Fruit fly (Drosophila melanogaster): ENCODE data around the gene Osi22.

DNA sequence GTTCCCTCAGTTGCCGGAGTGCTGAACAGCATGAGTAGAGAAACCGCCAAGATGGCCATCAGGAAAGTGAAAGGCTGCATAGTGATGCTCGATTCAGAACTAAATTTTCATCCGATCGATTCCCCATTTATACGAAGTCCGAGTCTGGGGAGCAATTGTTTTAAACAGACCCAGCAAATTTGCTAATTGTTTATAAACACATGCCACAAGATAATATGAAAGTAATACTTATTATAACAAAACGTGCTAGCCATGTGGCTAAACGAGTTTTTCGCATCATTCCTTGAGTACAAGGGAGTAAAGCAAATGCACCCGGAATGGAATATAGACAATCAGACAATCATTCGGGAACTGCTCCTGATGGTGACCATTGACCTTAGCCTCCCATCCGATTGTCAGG lies 22.7 kb downstream of the Osi22 start, which contains the start of gene CG44142:
- TF ChIP-seq CG7357 (GFP tag; IDR thresholded peaks at IDR 0.05) (no peak), sima (GFP tag; optimal IDR thresholded peaks at IDR 0.05) (no peak), D19B (GFP tag; optimal IDR thresholded peaks at IDR 0.05) (no peak), CG2199 (GFP tag; IDR thresholded peaks at IDR 0.05) (no peak)

All from whole organism, embryonic.